Worm (Caenorhabditis elegans) whole organism, L2 larva: ENCODE data around the gene tbx-9.
A peak's percentile ranks its signal among the peaks of the same experiment; 100 is the strongest.

ENCODE experiments used
- C34F6.9 ChIP-seq: fragments of 150-350 bp; optimal IDR thresholded peaks from 2 replicates; lab custom pipeline; 2014; ENCODE audit warnings: missing biosample characterization, missing genetic modification characterization
- F13H6.1 ChIP-seq: sonication (generic microtip); optimal IDR thresholded peaks from 2 replicates; lab custom pipeline; 2016; ENCODE audit warnings: missing genetic modification characterization, missing compliant biosample characterization
- R02D3.7 ChIP-seq: fragments of 150-350 bp; optimal IDR thresholded peaks from 2 replicates; lab custom pipeline; 2014; ENCODE audit warnings: missing biosample characterization, missing genetic modification characterization
- Y55F3AM.14 ChIP-seq: fragments of 200-800 bp; sonication (Bioruptor generic); optimal IDR thresholded peaks from 2 replicates; lab custom pipeline; 2018; ENCODE audit warnings: mild to moderate bottlenecking, missing genetic modification characterization, missing compliant biosample characterization
- ZK546.5 ChIP-seq: sonication (generic microtip); optimal IDR thresholded peaks from 2 replicates; lab custom pipeline; 2017; ENCODE audit warnings: missing biosample characterization, missing genetic modification characterization
- alr-1 ChIP-seq: fragments of 150-350 bp; optimal IDR thresholded peaks from 2 replicates; lab custom pipeline; 2014; ENCODE audit warnings: missing biosample characterization, missing genetic modification characterization
- ama-1 ChIP-seq: fragments of 150-350 bp; optimal IDR thresholded peaks from 2 replicates; lab custom pipeline; 2018; ENCODE audit warnings: inconsistent platforms
- blmp-1 ChIP-seq: sonication (generic microtip); optimal IDR thresholded peaks from 2 replicates; lab custom pipeline; 2017; ENCODE audit warnings: missing genetic modification characterization, mild to moderate bottlenecking, missing compliant biosample characterization, antibody characterized with exemption, moderate library complexity; ENCODE audit not compliant: insufficient read depth
- ceh-16 ChIP-seq: fragments of 150-350 bp; optimal IDR thresholded peaks from 2 replicates; lab custom pipeline; 2014; ENCODE audit warnings: missing biosample characterization, missing genetic modification characterization
- ceh-82 ChIP-seq: fragments of 150-350 bp; optimal IDR thresholded peaks from 2 replicates; lab custom pipeline; 2014; ENCODE audit warnings: missing biosample characterization, missing genetic modification characterization
- crh-2 ChIP-seq: sonication (generic microtip); optimal IDR thresholded peaks from 2 replicates; lab custom pipeline; 2017; ENCODE audit warnings: missing biosample characterization, missing genetic modification characterization
- dmd-4 ChIP-seq: sonication (generic microtip); optimal IDR thresholded peaks from 2 replicates; lab custom pipeline; 2017; ENCODE audit warnings: missing biosample characterization, missing genetic modification characterization
- egl-27 ChIP-seq: sonication (generic microtip); optimal IDR thresholded peaks from 3 replicates; lab custom pipeline; 2017; ENCODE audit warnings: missing biosample characterization, missing genetic modification reagents, missing genetic modification characterization
- fos-1 ChIP-seq: fragments of 150-350 bp; optimal IDR thresholded peaks from 2 replicates; lab custom pipeline; 2014; ENCODE audit warnings: missing biosample characterization, missing genetic modification characterization
- gmeb-1 ChIP-seq: fragments of 150-350 bp; optimal IDR thresholded peaks from 2 replicates; lab custom pipeline; 2014; ENCODE audit warnings: missing biosample characterization, missing genetic modification characterization
- lin-11 ChIP-seq: fragments of 150-350 bp; sonication (generic microtip); optimal IDR thresholded peaks from 2 replicates; lab custom pipeline; 2014; ENCODE audit warnings: missing biosample characterization, missing genetic modification characterization, inconsistent platforms, mixed read lengths
- lin-39 ChIP-seq: fragments of 150-350 bp; optimal IDR thresholded peaks from 2 replicates; lab custom pipeline; 2014; ENCODE audit warnings: missing biosample characterization, missing genetic modification reagents, missing genetic modification characterization
- lsy-2 ChIP-seq, 2 experiments: fragments of 150-350 bp in 1 of 2; sonication (generic microtip) in 1 of 2; optimal IDR thresholded peaks; 2 replicates each; lab custom pipeline; 2014 to 2017; ENCODE audit warnings: missing biosample characterization in 2 of 2, missing genetic modification characterization in 2 of 2
- mbf-1 ChIP-seq: sonication (generic microtip); optimal IDR thresholded peaks from 2 replicates; lab custom pipeline; 2017; ENCODE audit warnings: missing biosample characterization, missing genetic modification characterization
- nhr-12 ChIP-seq: fragments of 150-350 bp; optimal IDR thresholded peaks from 2 replicates; lab custom pipeline; 2014; ENCODE audit warnings: missing biosample characterization, missing genetic modification characterization
- nhr-129 ChIP-seq: fragments of 150-350 bp; optimal IDR thresholded peaks from 2 replicates; lab custom pipeline; 2014; ENCODE audit warnings: missing biosample characterization, missing genetic modification characterization
- nhr-23 ChIP-seq: fragments of 150-350 bp; optimal IDR thresholded peaks from 2 replicates; lab custom pipeline; 2014; ENCODE audit warnings: missing biosample characterization, missing genetic modification reagents, missing genetic modification characterization
- nhr-237 ChIP-seq: fragments of 150-350 bp; optimal IDR thresholded peaks from 2 replicates; lab custom pipeline; 2014; ENCODE audit warnings: missing biosample characterization, missing genetic modification characterization
- nhr-6 ChIP-seq: fragments of 150-350 bp; optimal IDR thresholded peaks from 2 replicates; lab custom pipeline; 2014; ENCODE audit warnings: missing biosample characterization, missing genetic modification characterization
- peb-1 ChIP-seq: fragments of 150-350 bp; optimal IDR thresholded peaks from 2 replicates; lab custom pipeline; 2014; ENCODE audit warnings: missing biosample characterization, missing genetic modification characterization
- sem-4 ChIP-seq: fragments of 150-350 bp; optimal IDR thresholded peaks from 2 replicates; lab custom pipeline; 2014; ENCODE audit warnings: missing biosample characterization, missing genetic modification reagents, missing genetic modification characterization
- skn-1 ChIP-seq: sonication (generic microtip); optimal IDR thresholded peaks from 2 replicates; lab custom pipeline; 2017; ENCODE audit warnings: missing biosample characterization, missing genetic modification characterization
- sma-9 ChIP-seq, 2 experiments: fragments of 150-350 bp in 1 of 2; sonication (generic microtip) in 1 of 2; optimal IDR thresholded peaks; 2 replicates each; lab custom pipeline; 2014 to 2016; ENCODE audit warnings: missing genetic modification characterization in 2 of 2, mild to moderate bottlenecking in 1 of 2, missing biosample characterization in 1 of 2, missing compliant biosample characterization in 1 of 2, missing genetic modification reagents in 1 of 2, moderate library complexity in 1 of 2
- snpc-4 ChIP-seq: fragments of 150-350 bp; optimal IDR thresholded peaks from 2 replicates; lab custom pipeline; 2014; ENCODE audit warnings: missing biosample characterization, missing genetic modification characterization
- unc-55 ChIP-seq: fragments of 150-350 bp; sonication (generic microtip); optimal IDR thresholded peaks from 3 replicates; lab custom pipeline; 2014; ENCODE audit warnings: missing biosample characterization, missing genetic modification reagents, missing genetic modification characterization
- unc-62 ChIP-seq: fragments of 150-350 bp; optimal IDR thresholded peaks from 2 replicates; lab custom pipeline; 2014; ENCODE audit warnings: missing biosample characterization, missing genetic modification reagents, missing genetic modification characterization
- zag-1 ChIP-seq: fragments of 150-350 bp; optimal IDR thresholded peaks from 2 replicates; lab custom pipeline; 2014; ENCODE audit warnings: missing biosample characterization, missing genetic modification characterization
- ztf-1 ChIP-seq: fragments of 200-800 bp; sonication (Bioruptor generic); conservative IDR thresholded peaks from 2 replicates; pipeline ENCODE4 v1.3.6; 2022; ENCODE audit warnings: missing genetic modification characterization, missing compliant biosample characterization
- ztf-11 ChIP-seq: sonication (generic microtip); optimal IDR thresholded peaks from 2 replicates; lab custom pipeline; 2017; ENCODE audit warnings: missing biosample characterization, missing genetic modification characterization
- ztf-4 ChIP-seq: fragments of 150-350 bp; optimal IDR thresholded peaks from 2 replicates; lab custom pipeline; 2014; ENCODE audit warnings: missing biosample characterization, missing genetic modification characterization

The tbx-9 gene

DNA sequence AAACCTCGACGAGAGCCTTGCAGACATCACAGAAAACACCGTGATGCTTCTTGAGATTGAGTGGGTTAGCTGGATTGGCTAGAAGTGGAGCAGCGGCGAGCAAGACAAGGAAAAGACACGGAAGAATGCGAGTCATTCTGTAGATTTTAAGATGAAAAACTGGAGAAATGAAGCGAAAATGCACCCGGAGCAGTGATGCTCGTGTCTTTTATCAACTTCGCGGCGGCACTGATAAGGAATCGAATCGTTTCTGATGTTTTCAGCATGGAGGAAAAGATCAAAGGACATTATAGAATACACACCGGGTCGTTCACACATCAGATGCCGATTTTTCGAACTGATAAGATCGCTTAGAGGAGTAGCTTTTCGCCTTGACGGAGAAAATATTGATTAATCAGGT lies 13.7 kb upstream of the tbx-9 start, which contains the start of gene spp-1:
TSS of gene spp-1 (minus strand) at position 287 of the 400 bp plus-strand sequence.
- TF ChIP-seq ztf-1 (GFP tag; lab: Robert Waterston, UW) (no peak), ama-1 (no peak), nhr-23 (tag; lab: Kevin White, UChicago) (no peak), ZK546.5 (tag; lab: Kevin White, UChicago) (no peak), ztf-11 (tag; lab: Kevin White, UChicago) (no peak), unc-55 (GFP tag; lab: Kevin White, UChicago) (no peak), lsy-2 (tag; optimal IDR thresholded peaks at IDR 0.05; lab: Kevin White, UChicago) (no peak), sma-9 (GFP tag; optimal IDR thresholded peaks at IDR 0.05; lab: Kevin White, UChicago) (peak; percentile 54), sma-9 (tag; optimal IDR thresholded peaks at IDR 0.05; lab: Kevin White, UChicago) (no peak), gmeb-1 (tag; lab: Kevin White, UChicago) (peak; percentile 37), crh-2 (tag; lab: Kevin White, UChicago) (peak; percentile 38), C34F6.9 (no peak), nhr-237 (tag; lab: Kevin White, UChicago) (no peak), ceh-82 (tag; lab: Kevin White, UChicago) (no peak), ceh-16 (tag; lab: Kevin White, UChicago) (no peak), mbf-1 (no peak), fos-1 (peak; percentile 75)
- TF ChIP-seq, all 48 proteins: peak for 4

DNA sequence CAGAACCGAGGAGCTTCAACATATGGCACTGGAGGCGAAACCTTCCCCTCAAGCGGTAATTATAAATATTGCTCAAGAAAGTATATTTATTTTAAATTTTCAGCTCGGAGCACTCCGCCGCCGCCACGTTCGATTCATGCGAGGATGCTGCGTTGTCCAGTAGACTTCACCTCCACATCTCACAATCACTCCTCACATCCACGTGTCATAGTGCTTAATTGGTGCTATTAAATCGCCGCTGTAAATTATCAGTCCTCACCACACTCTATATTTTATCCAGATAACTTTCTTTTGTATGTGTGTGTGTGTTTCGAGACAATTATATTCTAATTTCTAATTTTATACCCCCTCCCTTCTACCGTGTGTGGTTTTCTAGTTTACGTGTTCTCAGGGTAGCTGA lies 12.9 kb upstream of the tbx-9 start:
- no peak for TF ChIP-seq nhr-129 (tag; lab: Kevin White, UChicago)
- TF ChIP-seq snpc-4 (tag; lab: Kevin White, UChicago) = no peak
- TF ChIP-seq fos-1 = no peak
- TF ChIP-seq crh-2 (tag; lab: Kevin White, UChicago) = peak; percentile 25
- no peak for TF ChIP-seq blmp-1 (tag; lab: Kevin White, UChicago)
- no peak for TF ChIP-seq sem-4 (tag; lab: Kevin White, UChicago)

ce11 chrIII:10353423-10353822 lies 11.8 kb upstream of the tbx-9 start:
- TF ChIP-seq ztf-11 (tag; lab: Kevin White, UChicago) (no peak), R02D3.7 (tag; lab: Kevin White, UChicago) (no peak), C34F6.9 (no peak), skn-1 (tag; lab: Kevin White, UChicago) (no peak), ceh-16 (tag; lab: Kevin White, UChicago) (no peak), mbf-1 (no peak), nhr-12 (tag; lab: Kevin White, UChicago) (no peak), F13H6.1 (no peak), peb-1 (tag; lab: Kevin White, UChicago) (no peak), nhr-6 (no peak), dmd-4 (tag; lab: Kevin White, UChicago) (no peak), lin-39 (tag; lab: Kevin White, UChicago) (no peak), unc-62 (no peak), sem-4 (tag; lab: Kevin White, UChicago) (no peak), Y55F3AM.14 (no peak), lin-11 (tag; lab: Kevin White, UChicago) (no peak), nhr-129 (tag; lab: Kevin White, UChicago) (no peak), egl-27 (no peak)
- TF ChIP-seq, all 48 proteins: peak for 0

DNA sequence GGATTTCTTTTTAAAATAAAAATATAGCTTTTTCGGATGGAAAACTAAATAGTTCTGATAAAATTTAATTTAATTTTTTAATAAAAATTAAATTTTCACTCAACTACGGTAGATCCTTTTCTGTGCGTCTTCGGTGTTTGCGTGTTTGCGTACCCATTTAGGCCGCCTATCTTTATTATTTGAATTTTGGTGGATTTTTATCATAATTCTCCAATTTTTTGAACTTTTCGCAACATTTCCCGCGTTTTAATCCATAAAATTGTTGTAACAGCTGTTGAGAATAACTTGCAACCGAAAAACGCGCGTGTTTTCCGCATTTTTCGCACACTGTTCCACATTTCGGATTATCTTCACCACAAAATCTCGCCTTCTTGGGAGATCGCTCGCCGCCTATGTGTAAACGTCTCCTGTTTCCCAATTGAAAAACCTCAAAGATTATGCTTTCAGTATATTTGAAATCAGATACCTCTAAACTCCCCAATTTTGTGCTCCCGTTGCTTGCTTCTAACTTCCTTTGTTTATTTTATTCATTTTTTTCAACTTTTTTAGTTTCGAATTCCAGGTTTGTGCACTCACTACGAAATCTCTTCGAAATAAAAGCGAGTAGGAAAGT lies 10.0 kb upstream of the tbx-9 start, which contains the start of gene T07C4.3:
TSS of gene T07C4.3 (plus strand) at position 563 of the 613 bp plus-strand sequence.
- no peak for TF ChIP-seq C34F6.9
- TF ChIP-seq ztf-4 (tag; lab: Kevin White, UChicago) = no peak
- no peak for TF ChIP-seq ZK546.5 (tag; lab: Kevin White, UChicago)
- no peak for TF ChIP-seq fos-1
- TF ChIP-seq lin-11 (tag; lab: Kevin White, UChicago) = no peak
- no peak for TF ChIP-seq F13H6.1

- TF ChIP-seq snpc-4 (tag; lab: Kevin White, UChicago) (no peak), alr-1 (tag; lab: Kevin White, UChicago) (no peak), zag-1 (tag; lab: Kevin White, UChicago) (no peak), peb-1 (tag; lab: Kevin White, UChicago) (no peak), ztf-4 (tag; lab: Kevin White, UChicago) (no peak), sem-4 (tag; lab: Kevin White, UChicago) (no peak), C34F6.9 (no peak), ama-1 (no peak), lin-39 (tag; lab: Kevin White, UChicago) (no peak)
Observed at ce11 chrIII:10347049-10347448, 5.4 kb upstream of the tbx-9 start, which contains the start of gene tbx-8. TSS of gene tbx-8 (plus strand) at chrIII:10347349.
